Worm (Caenorhabditis elegans): ENCODE data around the gene nuo-1.

Gene nuo-1

ce11 chrII:11097154-11097887, at the start of gene nuo-1, which contains the start of gene rpl-36.A:
Gene nuo-1, plus strand, starts transcription at chrII:11097837.
Gene rpl-36.A, minus strand, starts transcription at chrII:11097204.
- TF ChIP-seq unc-62 (GFP tag; optimal IDR thresholded peaks at IDR 0.05), result no peak

DNA sequence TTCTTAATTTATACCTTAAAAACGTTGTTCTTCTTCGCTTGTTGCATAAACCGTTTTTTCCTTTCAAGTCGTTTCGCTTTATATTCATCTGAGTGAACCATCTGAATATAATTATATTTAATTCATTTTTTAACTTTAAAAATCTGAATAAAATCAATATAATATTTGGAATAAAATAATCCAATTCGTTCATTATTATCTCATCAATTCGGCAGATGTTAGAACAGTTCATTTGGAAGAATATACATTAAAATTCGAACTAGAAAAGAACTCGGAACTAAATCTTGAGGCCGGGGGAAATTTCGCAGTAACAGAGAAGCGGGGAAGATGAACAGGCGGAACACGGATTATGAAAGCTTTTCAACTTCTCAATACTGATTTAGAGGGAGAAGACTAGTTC, 48.7 kb upstream of the nuo-1 start, which contains the start of gene F33A8.4:
F33A8.4 (minus strand) TSS at position 101 of the 400 bp plus-strand sequence.
- no peak for TF ChIP-seq unc-62 (GFP tag; optimal IDR thresholded peaks at IDR 0.05)

DNA sequence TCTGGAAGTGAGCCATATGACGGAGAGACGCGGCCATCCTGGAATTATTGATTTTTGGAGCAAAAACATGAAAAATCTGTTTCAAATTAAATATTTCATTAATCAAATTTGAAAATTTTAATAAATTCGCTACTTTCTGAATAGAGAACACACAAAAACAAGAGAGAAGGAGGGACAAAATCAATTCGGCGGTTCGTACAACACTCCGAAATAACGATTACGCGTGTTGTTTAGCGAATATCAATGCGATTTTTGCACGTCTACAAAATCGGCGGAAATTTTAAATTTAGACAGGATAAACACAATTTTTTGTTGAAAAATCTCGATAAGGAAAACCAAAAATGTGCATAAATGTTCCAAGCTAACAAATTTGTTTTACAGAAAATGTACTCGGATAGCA, 47.8 kb upstream of the nuo-1 start, which contains the start of the genes sdhd-1 and ilkp-1:
sdhd-1 (minus strand) TSS at position 38 of the 400 bp plus-strand sequence.
ilkp-1 (plus strand) TSS at position 380 of the 400 bp plus-strand sequence.
- TF ChIP-seq unc-62 (GFP tag; optimal IDR thresholded peaks at IDR 0.05), result no peak

- no peak for TF ChIP-seq unc-62 (GFP tag; optimal IDR thresholded peaks at IDR 0.05)
These were observed 47.0 kb upstream of the nuo-1 start for ce11 chrII:11050678-11051077.

ce11 chrII:11052526-11052925, 45.1 kb upstream of the nuo-1 start:
- no peak for TF ChIP-seq unc-62 (GFP tag; optimal IDR thresholded peaks at IDR 0.05)

DNA sequence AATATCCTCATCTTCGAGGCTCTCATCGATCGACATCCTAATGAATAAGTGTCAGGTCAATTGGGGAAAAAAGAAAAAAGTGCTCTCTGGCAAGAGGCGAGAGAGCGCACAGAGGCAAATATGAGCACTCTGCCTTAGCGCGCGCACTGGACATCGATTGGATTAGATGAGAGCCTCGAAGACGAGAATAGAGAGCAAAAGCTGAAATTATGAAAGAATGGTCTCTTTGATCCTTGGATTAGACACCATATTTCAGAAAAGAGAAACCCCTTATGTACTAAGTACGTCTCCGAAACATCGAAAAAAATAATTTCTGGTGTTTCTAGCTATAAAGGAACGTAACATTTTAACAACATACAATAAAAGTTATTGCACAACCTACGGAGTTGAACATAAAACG, 42.4 kb upstream of the nuo-1 start, which contains the start of gene F45E10.2:
F45E10.2 (minus strand) TSS at position 101 of the 400 bp plus-strand sequence.
- no peak for TF ChIP-seq unc-62 (GFP tag; optimal IDR thresholded peaks at IDR 0.05)

ce11 chrII:11057256-11057655, 40.4 kb upstream of the nuo-1 start:
- no peak for TF ChIP-seq unc-62 (GFP tag; optimal IDR thresholded peaks at IDR 0.05)

DNA sequence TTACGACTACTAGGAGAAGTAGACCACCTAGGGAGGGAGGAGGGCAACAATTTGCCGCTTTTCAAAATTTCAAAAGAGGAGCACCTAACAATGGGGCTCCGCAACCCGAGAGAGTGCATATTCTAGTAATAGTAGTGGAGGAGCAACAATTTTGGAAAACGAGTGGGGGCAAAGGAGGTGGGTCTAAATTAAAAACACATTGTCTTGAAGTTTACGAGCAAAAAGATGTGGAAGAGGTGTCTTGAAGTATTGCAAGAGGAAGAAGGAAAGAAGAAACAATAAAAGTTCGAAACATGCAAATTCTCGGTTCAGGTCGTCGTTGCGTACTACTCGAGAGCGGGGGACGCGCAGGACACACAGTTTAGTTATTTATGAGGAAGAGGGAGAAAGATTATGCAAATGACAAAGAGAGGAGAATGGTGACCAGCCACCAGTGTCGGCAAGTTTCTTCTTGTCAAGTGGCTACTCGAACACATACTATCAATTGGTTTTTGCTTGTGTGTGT, 33.4 kb upstream of the nuo-1 start:
- TF ChIP-seq unc-62 (GFP tag; optimal IDR thresholded peaks at IDR 0.05), result no peak

DNA sequence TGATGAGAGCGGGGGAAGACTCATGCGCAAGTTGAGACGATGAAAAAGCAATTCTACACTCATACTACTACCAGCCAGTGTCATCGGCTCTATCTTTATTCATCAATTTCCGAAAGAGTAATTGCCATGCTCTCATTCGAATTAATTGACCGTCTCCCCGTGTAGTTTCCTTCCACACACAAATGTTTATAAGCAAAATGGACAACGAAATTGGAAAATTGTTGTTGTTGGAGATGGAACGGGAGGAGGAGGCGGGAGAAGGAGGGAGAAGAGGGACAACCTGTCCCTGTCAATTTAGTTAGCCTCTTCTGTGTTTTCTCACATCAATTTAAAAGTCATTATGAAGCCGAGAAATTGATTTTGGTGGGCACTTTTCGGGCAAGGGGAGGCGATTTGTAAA, 25.1 kb upstream of the nuo-1 start:
- no peak for TF ChIP-seq unc-62 (GFP tag; optimal IDR thresholded peaks at IDR 0.05)

- TF ChIP-seq unc-62 (GFP tag; optimal IDR thresholded peaks at IDR 0.05), result no peak
These were observed 21.1 kb upstream of the nuo-1 start for ce11 chrII:11076550-11076949.

DNA sequence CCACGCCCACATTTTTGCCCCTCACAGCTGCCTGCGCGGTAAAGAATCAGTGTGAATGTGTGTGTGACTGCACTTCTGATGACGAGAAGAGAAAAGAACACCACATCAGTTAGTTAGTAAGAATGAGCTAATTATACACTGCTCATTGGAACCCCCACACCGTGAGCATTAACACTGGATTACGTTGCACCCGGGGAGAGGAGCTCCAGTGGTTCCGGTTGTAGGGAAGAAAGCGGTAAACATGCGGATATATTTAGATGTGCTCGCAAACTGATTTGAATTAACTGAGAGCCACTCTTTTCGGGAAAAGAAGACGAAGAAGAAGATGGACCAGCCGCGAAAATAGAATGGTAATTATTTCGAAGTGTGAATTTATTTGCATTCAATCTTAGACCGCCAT, 10.9 kb upstream of the nuo-1 start:
- TF ChIP-seq unc-62 (GFP tag; optimal IDR thresholded peaks at IDR 0.05), result no peak

DNA sequence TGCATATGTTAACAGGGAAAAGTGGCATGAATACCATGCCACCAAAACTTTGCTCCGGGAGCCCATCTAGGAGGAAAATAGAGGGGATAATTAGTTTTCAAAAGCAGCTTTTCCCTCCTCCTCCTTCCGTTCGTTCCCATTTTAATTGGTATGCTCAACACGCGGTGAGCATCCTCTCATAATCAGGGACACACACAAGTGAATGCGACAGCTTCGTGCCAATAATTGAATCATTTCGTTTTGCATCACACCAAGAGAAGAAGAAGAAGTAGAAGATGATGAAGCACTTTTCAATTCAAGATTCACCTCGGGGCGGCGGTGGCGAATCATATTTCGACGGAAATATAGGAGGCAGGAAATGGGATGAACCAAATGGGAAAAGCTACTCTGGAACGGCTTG, 9.5 kb upstream of the nuo-1 start:
- no peak for TF ChIP-seq unc-62 (GFP tag; optimal IDR thresholded peaks at IDR 0.05)

- no peak for TF ChIP-seq unc-62 (GFP tag; optimal IDR thresholded peaks at IDR 0.05)
These were observed 8.3 kb upstream of the nuo-1 start, which contains the start of gene unc-53 for ce11 chrII:11089356-11089755. Gene unc-53, minus strand, starts transcription at chrII:11089456.

DNA sequence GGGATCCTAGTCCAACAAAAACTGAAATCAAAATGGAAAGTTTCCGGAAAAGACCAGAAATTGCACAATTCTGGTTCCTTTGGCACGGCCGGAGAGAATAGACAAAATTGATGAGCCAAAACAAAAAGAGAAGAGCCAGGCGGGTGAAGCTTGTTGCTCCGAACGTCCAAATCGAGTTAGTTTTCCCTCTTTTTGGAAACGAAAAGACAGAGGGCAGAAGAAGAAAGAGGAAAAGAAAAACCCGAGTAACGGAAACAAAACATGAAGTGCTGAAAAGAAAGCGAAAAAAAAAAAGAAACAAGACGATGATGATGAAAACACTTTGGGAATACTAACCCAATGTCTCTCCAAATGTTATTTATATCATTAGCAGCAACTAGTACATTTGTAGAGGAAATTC, 6.1 kb upstream of the nuo-1 start:
- TF ChIP-seq unc-62 (GFP tag; optimal IDR thresholded peaks at IDR 0.05), result no peak

- no peak for TF ChIP-seq unc-62 (GFP tag; optimal IDR thresholded peaks at IDR 0.05)
These were observed 5.2 kb upstream of the nuo-1 start, which contains the start of gene rpl-42 for ce11 chrII:11092413-11092812. Gene rpl-42, plus strand, starts transcription at chrII:11092713.

DNA sequence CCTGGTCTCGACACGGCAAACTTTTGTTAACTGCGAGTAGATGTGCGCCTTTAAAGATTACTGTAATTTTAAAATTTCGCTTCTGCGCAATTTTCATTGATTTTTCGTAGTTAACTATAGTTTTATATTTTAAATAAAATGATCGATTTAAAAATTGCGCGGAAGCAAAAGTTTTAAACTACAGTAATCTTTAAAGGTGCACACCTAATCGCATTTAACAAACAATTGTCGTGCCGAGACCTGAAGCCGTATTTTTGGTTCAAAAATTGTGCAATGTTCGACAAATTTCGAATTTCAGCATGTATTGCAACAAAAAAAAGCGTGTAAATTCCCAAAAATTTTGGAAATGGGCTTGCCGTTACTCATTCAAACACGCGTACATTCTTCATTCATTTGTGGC, 3.2 kb upstream of the nuo-1 start:
- TF ChIP-seq unc-62 (GFP tag; optimal IDR thresholded peaks at IDR 0.05), result no peak

DNA sequence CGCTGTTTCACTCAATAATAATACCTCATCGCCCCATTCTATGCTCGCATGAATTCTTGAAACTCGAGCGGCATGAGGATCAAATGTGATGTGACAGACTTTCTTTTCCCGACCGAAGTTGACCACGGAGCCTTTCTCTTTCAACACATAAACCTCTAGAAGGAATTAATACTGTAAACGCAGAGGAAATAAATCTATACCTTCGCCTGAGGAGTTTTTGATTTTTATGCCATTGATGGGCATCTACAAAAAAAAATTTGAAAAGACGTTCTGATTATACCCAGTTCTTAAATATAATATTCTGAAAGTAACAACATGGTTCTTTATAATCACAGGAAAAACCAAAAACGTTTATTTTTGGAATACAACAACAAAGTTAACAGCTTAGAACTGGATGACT, 1.4 kb upstream of the nuo-1 start, which contains the start of gene nbs-1:
nbs-1 (minus strand) TSS at position 246 of the 400 bp plus-strand sequence.
- no peak for TF ChIP-seq unc-62 (GFP tag; optimal IDR thresholded peaks at IDR 0.05)
